Worm (Caenorhabditis elegans) whole organism, late embryonic: ENCODE data around the gene nspg-5.

ENCODE experiments used
- K09A11.1 ChIP-seq: sonication (generic microtip); optimal IDR thresholded peaks from 2 replicates; lab custom pipeline; 2017; ENCODE audit warnings: antibody characterized with exemption, mild to moderate bottlenecking, missing genetic modification characterization, missing compliant biosample characterization; ENCODE audit not compliant: insufficient read depth
- ahr-1 ChIP-seq: sonication (generic microtip); optimal IDR thresholded peaks from 2 replicates; lab custom pipeline; 2016; ENCODE audit warnings: missing genetic modification characterization, missing compliant biosample characterization
- ceh-2 ChIP-seq: sonication (generic microtip); optimal IDR thresholded peaks from 2 replicates; lab custom pipeline; 2016; ENCODE audit warnings: missing genotype, missing genetic modification characterization, missing compliant biosample characterization
- ceh-22 ChIP-seq: sonication (generic microtip); optimal IDR thresholded peaks from 2 replicates; lab custom pipeline; 2017; ENCODE audit warnings: missing biosample characterization, missing genetic modification characterization
- ceh-24 ChIP-seq: sonication (generic microtip); optimal IDR thresholded peaks from 2 replicates; lab custom pipeline; 2016; ENCODE audit warnings: mild to moderate bottlenecking, missing genetic modification characterization, missing compliant biosample characterization
- che-1 ChIP-seq: sonication (generic microtip); optimal IDR thresholded peaks from 2 replicates; lab custom pipeline; 2016; ENCODE audit warnings: mild to moderate bottlenecking, missing genetic modification characterization, missing compliant biosample characterization
- fax-1 ChIP-seq: sonication (generic microtip); optimal IDR thresholded peaks from 2 replicates; lab custom pipeline; 2016; ENCODE audit warnings: missing genotype, missing genetic modification characterization, missing compliant biosample characterization
- hlh-13 ChIP-seq: fragments of 200-800 bp; sonication (Bioruptor generic); optimal IDR thresholded peaks from 2 replicates; lab custom pipeline; 2018; ENCODE audit warnings: mild to moderate bottlenecking, missing genetic modification characterization, missing compliant biosample characterization
- hlh-6 ChIP-seq: sonication (generic microtip); optimal IDR thresholded peaks from 2 replicates; lab custom pipeline; 2016; ENCODE audit warnings: missing genotype, missing genetic modification characterization, missing compliant biosample characterization
- hlh-8 ChIP-seq: sonication (generic microtip); optimal IDR thresholded peaks from 2 replicates; lab custom pipeline; 2016; ENCODE audit warnings: missing genotype, missing genetic modification characterization, missing compliant biosample characterization
- mec-3 ChIP-seq: sonication (generic microtip); optimal IDR thresholded peaks from 2 replicates; lab custom pipeline; 2016; ENCODE audit warnings: borderline replicate concordance, missing genetic modification characterization, missing compliant biosample characterization
- nhr-11 ChIP-seq: fragments of 150-350 bp; optimal IDR thresholded peaks from 2 replicates; lab custom pipeline; 2014; ENCODE audit warnings: missing biosample characterization, missing genetic modification characterization
- pqm-1 ChIP-seq: sonication (generic microtip); optimal IDR thresholded peaks from 2 replicates; lab custom pipeline; 2016; ENCODE audit warnings: missing genetic modification characterization, missing compliant biosample characterization
- pros-1 ChIP-seq: fragments of 150-350 bp; optimal IDR thresholded peaks from 2 replicates; lab custom pipeline; 2014; ENCODE audit warnings: missing biosample characterization, missing genetic modification reagents, missing genetic modification characterization
- rnt-1 ChIP-seq: sonication (generic microtip); optimal IDR thresholded peaks from 2 replicates; lab custom pipeline; 2016; ENCODE audit warnings: missing genetic modification characterization, missing compliant biosample characterization
- sdc-2 ChIP-seq: sonication (generic microtip); optimal IDR thresholded peaks from 2 replicates; lab custom pipeline; 2016; ENCODE audit warnings: missing genotype, missing genetic modification characterization, missing compliant biosample characterization
- sox-2 ChIP-seq: fragments of 200-800 bp; sonication (Bioruptor generic); IDR thresholded peaks from 2 replicates; pipeline ENCODE4 v1.3.6; 2022; ENCODE audit warnings: missing genetic modification reagents, missing genetic modification characterization, missing compliant biosample characterization
- syd-9 ChIP-seq: sonication (generic microtip); optimal IDR thresholded peaks from 2 replicates; lab custom pipeline; 2016; ENCODE audit warnings: mild to moderate bottlenecking, missing genetic modification characterization, moderate library complexity, missing compliant biosample characterization
- unc-86 ChIP-seq: sonication (generic microtip); optimal IDR thresholded peaks from 2 replicates; lab custom pipeline; 2016; ENCODE audit warnings: missing genetic modification characterization, missing compliant biosample characterization

Gene nspg-5

DNA sequence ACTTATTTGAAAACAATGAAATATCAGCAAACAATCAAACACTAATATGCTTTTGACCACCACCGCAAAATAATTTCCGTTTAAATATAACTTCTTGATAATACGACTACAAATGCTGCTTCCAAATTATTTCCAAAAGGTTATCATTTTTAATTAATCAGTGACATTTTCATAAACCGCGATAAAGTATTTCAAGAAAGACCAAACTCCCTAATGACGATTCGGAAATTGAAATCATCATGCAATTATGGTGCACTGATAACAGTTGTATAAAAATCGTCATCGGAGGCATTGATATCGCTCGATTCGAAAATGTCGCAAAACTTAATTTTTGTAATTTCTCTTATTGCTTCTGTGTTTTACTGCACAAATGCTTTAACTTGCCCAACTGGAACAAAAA, 49.7 kb downstream of the nspg-5 start, which contains the start of gene clec-265:
Gene clec-265, plus strand, starts transcription at position 300 of the 400 bp plus-strand sequence.
- no peak for TF ChIP-seq sox-2 (GFP tag; lab: Robert Waterston, UW)
- no peak for TF ChIP-seq rnt-1 (tag; lab: Kevin White, UChicago)
- no peak for TF ChIP-seq che-1 (tag; lab: Kevin White, UChicago)
- no peak for TF ChIP-seq ceh-24 (tag; lab: Kevin White, UChicago)
- TF ChIP-seq hlh-6 (tag; lab: Kevin White, UChicago), result no peak
- no peak for TF ChIP-seq sdc-2 (tag; lab: Kevin White, UChicago)
- no peak for TF ChIP-seq mec-3 (tag; lab: Kevin White, UChicago)
- TF ChIP-seq K09A11.1, result no peak
- TF ChIP-seq ceh-2, result no peak
- TF ChIP-seq fax-1 (tag; lab: Kevin White, UChicago), result no peak
- TF ChIP-seq ceh-22 (tag; lab: Kevin White, UChicago), result no peak
- no peak for TF ChIP-seq hlh-13 (GFP tag; lab: Kevin White, UChicago)
- TF ChIP-seq ahr-1 (tag; lab: Kevin White, UChicago), result no peak
- TF ChIP-seq pqm-1 (tag; lab: Kevin White, UChicago), result no peak
- TF ChIP-seq pros-1 (tag; lab: Kevin White, UChicago), result no peak

DNA sequence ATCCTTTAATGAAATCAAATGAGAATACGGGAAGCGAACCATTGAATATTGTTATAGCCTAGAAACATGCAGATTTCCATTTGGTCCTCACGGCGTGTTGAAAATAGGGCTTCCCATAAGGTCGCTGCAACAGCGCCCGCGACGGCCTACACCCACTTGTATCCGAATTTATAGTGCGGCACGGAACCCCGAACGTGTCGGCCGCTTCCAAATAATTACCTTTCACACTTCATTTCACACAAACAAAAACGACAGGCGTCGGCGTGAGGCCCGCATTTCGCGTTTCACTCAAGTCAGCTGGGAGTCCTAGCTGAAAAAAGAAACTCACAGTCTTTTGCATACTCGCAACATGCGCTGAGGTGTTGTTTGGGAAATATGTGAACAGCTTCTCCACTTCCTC, 51.7 kb downstream of the nspg-5 start:
- TF ChIP-seq unc-86 (tag; lab: Kevin White, UChicago) (no peak), sdc-2 (tag; lab: Kevin White, UChicago) (no peak), hlh-8 (tag; lab: Kevin White, UChicago) (no peak), syd-9 (no peak), nhr-11 (tag; lab: Kevin White, UChicago) (no peak), fax-1 (tag; lab: Kevin White, UChicago) (no peak)
- TF ChIP-seq, all 69 proteins: peak for 0
